Worm (Caenorhabditis elegans) whole organism, L1 larva: ENCODE measurements around the gene pisy-1.

ENCODE experiments used
- blmp-1 ChIP-seq: fragments of 150-350 bp; optimal IDR thresholded peaks from 2 replicates; lab custom pipeline; 2014; ENCODE audit warnings: missing biosample characterization, missing genetic modification characterization
- dpl-1 ChIP-seq, 3 experiments: fragments of 150-350 bp in 2 of 3; sonication (generic microtip) in 1 of 3; optimal IDR thresholded peaks; 2 replicates each; lab custom pipeline; 2014 to 2017; ENCODE audit warnings: missing biosample characterization in 3 of 3, missing genetic modification characterization in 3 of 3, missing genetic modification reagents in 3 of 3
- elt-3 ChIP-seq, 6 experiments: fragments of 150-350 bp in 1 of 6; sonication (generic microtip); optimal IDR thresholded peaks; 2 replicates each; lab custom pipeline; 2017 to 2018; ENCODE audit warnings: missing biosample characterization in 6 of 6, missing genetic modification characterization in 6 of 6, inconsistent platforms in 1 of 6
- unc-62 ChIP-seq: fragments of 150-350 bp; optimal IDR thresholded peaks from 2 replicates; lab custom pipeline; 2014; ENCODE audit warnings: missing biosample characterization, missing genetic modification reagents, missing genetic modification characterization

DNA sequence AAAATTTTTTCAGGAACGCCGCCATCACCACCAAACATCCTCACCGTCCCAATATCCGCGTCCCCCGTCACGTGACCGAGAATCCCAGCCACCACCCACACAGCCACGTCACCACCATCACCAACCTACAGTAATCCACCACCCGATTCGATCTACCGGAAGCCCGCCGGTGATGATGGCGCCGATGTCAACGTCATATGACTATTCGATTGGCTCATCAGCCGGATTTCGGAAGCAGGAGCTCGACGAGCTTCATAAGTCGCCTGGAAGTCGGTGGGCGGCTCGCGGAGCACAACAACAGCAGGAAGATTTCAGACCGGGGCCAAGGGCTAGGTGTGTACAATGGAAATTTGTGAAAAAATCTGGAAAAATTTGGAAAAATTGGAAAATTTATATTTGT lies 42.0 kb downstream of the pisy-1 start:
- TF ChIP-seq blmp-1 (tag; lab: Kevin White, UChicago) (no peak), dpl-1 (GFP tag; optimal IDR thresholded peaks at IDR 0.05; lab: Kevin White, UChicago) (no peak), elt-3 (tag; optimal IDR thresholded peaks at IDR 0.05; lab: Kevin White, UChicago) (no peak), unc-62 (no peak)
